Fruit fly (Drosophila melanogaster): ENCODE results near the gene Dci.

The Dci gene

dm6 chr3L:872389-872972, 21.3 kb downstream of the Dci start (continued):
- peak; percentile 7 for TF ChIP-seq trem (tag; optimal IDR thresholded peaks at IDR 0.05)
- no peak for TF ChIP-seq ash1 (GFP tag; optimal IDR thresholded peaks at IDR 0.05)
- peak; percentile 33 for TF ChIP-seq zen (tag; optimal IDR thresholded peaks at IDR 0.05)
- TF ChIP-seq ind (GFP tag; optimal IDR thresholded peaks at IDR 0.05): peak; percentile 49
- TF ChIP-seq CG3407 (GFP tag; optimal IDR thresholded peaks at IDR 0.05): no peak
- TF ChIP-seq CG2875 (GFP tag; optimal IDR thresholded peaks at IDR 0.05): no peak
- no peak for TF ChIP-seq CG10654 (GFP tag; optimal IDR thresholded peaks at IDR 0.05)
- TF ChIP-seq CG15601 (tag; optimal IDR thresholded peaks at IDR 0.05): peak; percentile 8
- TF ChIP-seq BtbVII (GFP tag; optimal IDR thresholded peaks at IDR 0.05): no peak
- TF ChIP-seq Side (GFP tag; optimal IDR thresholded peaks at IDR 0.05): peak; percentile 40
- peak; percentile 82 for TF ChIP-seq dm (GFP tag; optimal IDR thresholded peaks at IDR 0.05)
- TF ChIP-seq esg (GFP tag; conservative IDR thresholded peaks at IDR 0.05): no peak
- TF ChIP-seq Meics (GFP tag; optimal IDR thresholded peaks at IDR 0.05): no peak
- TF ChIP-seq hkb (optimal IDR thresholded peaks at IDR 0.05): peak; percentile 73
- TF ChIP-seq hkb (GFP tag; IDR thresholded peaks at IDR 0.05): no peak
- TF ChIP-seq CG4424 (GFP tag; optimal IDR thresholded peaks at IDR 0.05): peak; percentile 9
- TF ChIP-seq Ravus (GFP tag; IDR thresholded peaks at IDR 0.05): no peak
- TF ChIP-seq GATAe (GFP tag; conservative IDR thresholded peaks at IDR 0.05): no peak
- TF ChIP-seq z (GFP tag; IDR thresholded peaks at IDR 0.05): no peak
- TF ChIP-seq Xrp1 (GFP tag; IDR thresholded peaks at IDR 0.05): no peak
- no peak for TF ChIP-seq NC2α (GFP tag; optimal IDR thresholded peaks at IDR 0.05)
- TF ChIP-seq chm (GFP tag; IDR thresholded peaks at IDR 0.05): no peak
- peak; percentile 32 for TF ChIP-seq CG30020 (tag; optimal IDR thresholded peaks at IDR 0.05)
- TF ChIP-seq Oaz (GFP tag; IDR thresholded peaks at IDR 0.05): no peak
- no peak for TF ChIP-seq CG12744 (GFP tag; optimal IDR thresholded peaks at IDR 0.05)
- peak in 1 of 2 experiments; percentile 38 for TF ChIP-seq bsh (GFP tag; optimal IDR thresholded peaks at IDR 0.05)
- no peak for TF ChIP-seq C15 (GFP tag; IDR thresholded peaks at IDR 0.05)
- TF ChIP-seq Neu2 (GFP tag; optimal IDR thresholded peaks at IDR 0.05; ENCODE audit: borderline replicate concordance): peak; percentile 99
- no peak for TF ChIP-seq Jarid2 (GFP tag; optimal IDR thresholded peaks at IDR 0.05)
- TF ChIP-seq CG1832 (GFP tag; optimal IDR thresholded peaks at IDR 0.05): no peak
- peak; percentile 41 for TF ChIP-seq CG12155 (GFP tag; optimal IDR thresholded peaks at IDR 0.05)
- TF ChIP-seq CG8290 (GFP tag; optimal IDR thresholded peaks at IDR 0.05): peak; percentile 17
- peak in 1 of 2 experiments; percentile 21 for TF ChIP-seq CG8290 (tag; optimal IDR thresholded peaks at IDR 0.05)
- TF ChIP-seq Aef1 (GFP tag; IDR thresholded peaks at IDR 0.05): no peak
- TF ChIP-seq Dfd (GFP tag; optimal IDR thresholded peaks at IDR 0.05): no peak
- TF ChIP-seq Fer1 (GFP tag; optimal IDR thresholded peaks at IDR 0.05): no peak
- no peak for TF ChIP-seq croc (GFP tag; conservative IDR thresholded peaks at IDR 0.05)
- peak; percentile 79 for TF ChIP-seq sens (GFP tag)
- TF ChIP-seq Dad (GFP tag; optimal IDR thresholded peaks at IDR 0.05): no peak
- no peak for TF ChIP-seq B-H1 (GFP tag; IDR thresholded peaks at IDR 0.05)
- TF ChIP-seq CrebB (tag; optimal IDR thresholded peaks at IDR 0.05): no peak
- no peak for TF ChIP-seq CG17359 (tag; optimal IDR thresholded peaks at IDR 0.05)
- peak; percentile 42 for TF ChIP-seq CG2712 (tag; optimal IDR thresholded peaks at IDR 0.05)
- no peak for TF ChIP-seq Rx (GFP tag; IDR thresholded peaks at IDR 0.05)

Data from whole organism, embryonic.